Fruit fly (Drosophila melanogaster) whole organism, embryonic: Measurements from ENCODE around the gene dmrt11E.

Source experiments
- Atf-2 ChIP-seq: fragments of 200-800 bp; sonication (Bioruptor generic); optimal IDR thresholded peaks from 2 replicates; lab custom pipeline; 2016; ENCODE audit warnings: missing biosample characterization, missing genetic modification characterization
- CG10462 ChIP-seq: fragments of 200-800 bp; sonication (Bioruptor generic); optimal IDR thresholded peaks from 2 replicates; lab custom pipeline; 2016; ENCODE audit warnings: missing biosample characterization, missing genetic modification characterization
- CG10959 ChIP-seq: fragments of 200-800 bp; sonication (Bioruptor generic); IDR thresholded peaks from 2 replicates; pipeline ENCODE4 v1.3.6; 2022; ENCODE audit warnings: missing biosample characterization, missing genetic modification characterization
- CG13624 ChIP-seq: fragments of 200-800 bp; sonication (Bioruptor generic); optimal IDR thresholded peaks from 2 replicates; lab custom pipeline; 2016; ENCODE audit warnings: missing biosample characterization, missing genetic modification characterization
- CG14667 ChIP-seq: fragments of 200-800 bp; sonication (Bioruptor generic); IDR thresholded peaks from 2 replicates; pipeline ENCODE4 v1.3.6; 2022; ENCODE audit warnings: missing biosample characterization, missing genetic modification characterization
- CG1529 ChIP-seq: fragments of 200-800 bp; sonication (Bioruptor generic); optimal IDR thresholded peaks from 3 replicates; lab custom pipeline; 2018; ENCODE audit warnings: missing biosample characterization, missing genetic modification characterization
- CG15479 ChIP-seq: fragments of 200-800 bp; sonication (Bioruptor generic); optimal IDR thresholded peaks from 3 replicates; lab custom pipeline; 2019; ENCODE audit warnings: missing biosample characterization, mild to moderate bottlenecking, missing genetic modification characterization, moderate library complexity
- CG16815 ChIP-seq: fragments of 200-800 bp; sonication (Bioruptor generic); optimal IDR thresholded peaks from 3 replicates; lab custom pipeline; 2017; ENCODE audit warnings: missing biosample characterization, mild to moderate bottlenecking, missing genetic modification characterization
- CG17186 ChIP-seq: fragments of 200-800 bp; sonication (Bioruptor generic); optimal IDR thresholded peaks from 3 replicates; lab custom pipeline; 2017; ENCODE audit warnings: missing biosample characterization, missing genetic modification reagents, missing genetic modification characterization
- CG18262 ChIP-seq: fragments of 200-800 bp; optimal IDR thresholded peaks from 3 replicates; lab custom pipeline; 2019; ENCODE audit warnings: missing biosample characterization, mild to moderate bottlenecking, missing genetic modification characterization, moderate library complexity
- CG18476 ChIP-seq: fragments of 200-800 bp; sonication (Bioruptor generic); optimal IDR thresholded peaks from 2 replicates; lab custom pipeline; 2016; ENCODE audit warnings: missing biosample characterization, mild to moderate bottlenecking, missing genetic modification characterization
- CG2678 ChIP-seq: fragments of 200-800 bp; sonication (Bioruptor generic); optimal IDR thresholded peaks from 3 replicates; lab custom pipeline; 2019; ENCODE audit warnings: missing biosample characterization, mild to moderate bottlenecking, missing genetic modification characterization, moderate library complexity
- CG2889 ChIP-seq: fragments of 200-800 bp; sonication (Bioruptor generic); IDR thresholded peaks from 3 replicates; pipeline ENCODE4 v1.3.6; 2022; ENCODE audit warnings: missing biosample characterization, missing genetic modification characterization
- CG31224 ChIP-seq: fragments of 200-800 bp; sonication (Bioruptor generic); IDR thresholded peaks from 2 replicates; pipeline ENCODE4 v1.3.6; 2022; ENCODE audit warnings: missing biosample characterization, missing genetic modification characterization
- CG3407 ChIP-seq: fragments of 200-800 bp; sonication (Bioruptor generic); optimal IDR thresholded peaks from 2 replicates; lab custom pipeline; 2018; ENCODE audit warnings: missing biosample characterization, mild to moderate bottlenecking, missing genetic modification characterization
- CG3726 ChIP-seq: fragments of 200-800 bp; sonication (Bioruptor generic); IDR thresholded peaks from 3 replicates; pipeline ENCODE4, ENCODE4 v1.3.6; 2022; ENCODE audit warnings: missing biosample characterization, missing genetic modification characterization
- CG4617 ChIP-seq: fragments of 200-800 bp; sonication (Bioruptor generic); optimal IDR thresholded peaks from 3 replicates; lab custom pipeline; 2016; ENCODE audit warnings: missing biosample characterization, missing genetic modification characterization, borderline replicate concordance
- CG7745 ChIP-seq: fragments of 200-800 bp; sonication (Bioruptor generic); optimal IDR thresholded peaks from 2 replicates; lab custom pipeline; 2018; ENCODE audit warnings: missing biosample characterization, mild to moderate bottlenecking, missing genetic modification characterization, moderate library complexity
- CG8290 ChIP-seq, 3 experiments: fragments of 200-800 bp; sonication (Bioruptor generic); optimal IDR thresholded peaks; 2 replicates each; lab custom pipeline; 2016 to 2019; ENCODE audit warnings: missing biosample characterization in 3 of 3, missing genetic modification characterization in 3 of 3, mild to moderate bottlenecking in 2 of 3, moderate library complexity in 1 of 3
- Doc3 ChIP-seq: fragments of 200-800 bp; sonication (Bioruptor generic); IDR thresholded peaks from 3 replicates; pipeline ENCODE4 v1.3.6; 2022; ENCODE audit warnings: missing biosample characterization, missing genetic modification characterization; ENCODE audit not compliant: partially characterized antibody
- Elba2 ChIP-seq: fragments of 200-800 bp; sonication (Bioruptor generic); optimal IDR thresholded peaks from 3 replicates; lab custom pipeline; 2016; ENCODE audit warnings: missing biosample characterization, missing genetic modification characterization
- H2.0 ChIP-seq: fragments of 200-800 bp; sonication (Bioruptor generic); IDR thresholded peaks from 2 replicates; pipeline ENCODE4 v1.3.6; 2022; ENCODE audit warnings: missing biosample characterization, missing genetic modification characterization
- HLH4C ChIP-seq: fragments of 200-800 bp; sonication (Bioruptor generic); IDR thresholded peaks from 3 replicates; pipeline ENCODE4 v1.3.6; 2022; ENCODE audit warnings: missing biosample characterization, missing genetic modification characterization; ENCODE audit not compliant: partially characterized antibody
- HLH54F ChIP-seq: fragments of 200-800 bp; sonication (Bioruptor generic); optimal IDR thresholded peaks from 3 replicates; lab custom pipeline; 2016; ENCODE audit warnings: missing biosample characterization, missing genetic modification characterization
- Neu2 ChIP-seq: fragments of 200-800 bp; sonication (Bioruptor generic); optimal IDR thresholded peaks from 3 replicates; lab custom pipeline; 2016; ENCODE audit warnings: missing biosample characterization, missing genetic modification characterization, borderline replicate concordance
- Nf-YC ChIP-seq: fragments of 200-800 bp; optimal IDR thresholded peaks from 3 replicates; lab custom pipeline; 2019; ENCODE audit warnings: missing biosample characterization, mild to moderate bottlenecking, missing genetic modification characterization, moderate library complexity
- Opbp ChIP-seq: fragments of 200-800 bp; sonication (Bioruptor generic); IDR thresholded peaks from 3 replicates; pipeline ENCODE4 v1.3.6; 2022; ENCODE audit warnings: missing biosample characterization, missing genetic modification characterization; ENCODE audit not compliant: partially characterized antibody
- Optix ChIP-seq: fragments of 200-800 bp; sonication (Bioruptor generic); IDR thresholded peaks from 3 replicates; pipeline ENCODE4 v1.3.6; 2022; ENCODE audit warnings: missing biosample characterization, missing genetic modification characterization
- Sox102F ChIP-seq: fragments of 200-800 bp; sonication (Bioruptor generic); optimal IDR thresholded peaks from 2 replicates; lab custom pipeline; 2018; ENCODE audit warnings: missing biosample characterization, mild to moderate bottlenecking, missing genetic modification characterization, moderate library complexity
- Usf ChIP-seq: fragments of 200-800 bp; sonication (Bioruptor generic); optimal IDR thresholded peaks from 2 replicates; lab custom pipeline; 2017; ENCODE audit warnings: missing genotype, missing biosample characterization, missing genetic modification characterization
- YL-1 ChIP-seq: fragments of 200-800 bp; sonication (Bioruptor generic); optimal IDR thresholded peaks from 3 replicates; lab custom pipeline; 2017; ENCODE audit warnings: missing biosample characterization, mild to moderate bottlenecking, missing genetic modification characterization
- ash1 ChIP-seq: fragments of 200-800 bp; sonication (Bioruptor generic); optimal IDR thresholded peaks from 2 replicates; lab custom pipeline; 2018; ENCODE audit warnings: missing biosample characterization, mild to moderate bottlenecking, missing genetic modification characterization
- bcd ChIP-seq: fragments of 200-800 bp; sonication (Bioruptor generic); optimal IDR thresholded peaks from 2 replicates; lab custom pipeline; 2017; ENCODE audit warnings: missing biosample characterization, mild to moderate bottlenecking, missing genetic modification characterization
- cg ChIP-seq: fragments of 200-800 bp; sonication (Bioruptor generic); optimal IDR thresholded peaks from 3 replicates; lab custom pipeline; 2019; ENCODE audit warnings: missing biosample characterization, mild to moderate bottlenecking, missing genetic modification characterization, moderate library complexity
- da ChIP-seq: fragments of 200-800 bp; sonication (Bioruptor generic); optimal IDR thresholded peaks from 2 replicates; lab custom pipeline; 2016; ENCODE audit warnings: missing biosample characterization, missing genetic modification characterization
- dmrt99B ChIP-seq: fragments of 200-800 bp; sonication (Bioruptor generic); optimal IDR thresholded peaks from 2 replicates; lab custom pipeline; 2018; ENCODE audit warnings: missing biosample characterization, mild to moderate bottlenecking, missing genetic modification characterization, moderate library complexity
- fd3F ChIP-seq: fragments of 200-800 bp; sonication (Bioruptor generic); optimal IDR thresholded peaks from 2 replicates; lab custom pipeline; 2018; ENCODE audit warnings: missing biosample characterization, mild to moderate bottlenecking, missing genetic modification characterization, moderate library complexity
- gfzf ChIP-seq: fragments of 200-800 bp; sonication (Bioruptor generic); optimal IDR thresholded peaks from 2 replicates; lab custom pipeline; 2016; ENCODE audit warnings: missing biosample characterization, mild to moderate bottlenecking, missing genetic modification characterization, moderate library complexity
- ind ChIP-seq: fragments of 200-800 bp; sonication (Bioruptor generic); optimal IDR thresholded peaks from 3 replicates; lab custom pipeline; 2016; ENCODE audit warnings: missing biosample characterization, missing genetic modification characterization
- insv ChIP-seq, 2 experiments: fragments of 200-800 bp; sonication (Bioruptor generic); optimal IDR thresholded peaks; 3 replicates each; lab custom pipeline; 2016 to 2018; ENCODE audit warnings: missing biosample characterization in 2 of 2, missing genetic modification characterization in 2 of 2
- mld ChIP-seq: fragments of 200-800 bp; sonication (Bioruptor generic); IDR thresholded peaks from 3 replicates; pipeline ENCODE4 v1.3.6; 2022; ENCODE audit warnings: missing biosample characterization, missing genetic modification characterization; ENCODE audit not compliant: partially characterized antibody
- onecut ChIP-seq: fragments of 200-800 bp; sonication (Bioruptor generic); IDR thresholded peaks from 2 replicates; pipeline ENCODE4 v1.3.6; 2022; ENCODE audit warnings: missing biosample characterization, missing genetic modification characterization
- peb ChIP-seq: fragments of 200-800 bp; sonication (Bioruptor generic); IDR thresholded peaks from 2 replicates; pipeline ENCODE4 v1.3.6; 2022; ENCODE audit warnings: missing biosample characterization, missing genetic modification characterization
- scrt ChIP-seq: fragments of 200-800 bp; sonication (Bioruptor generic); optimal IDR thresholded peaks from 2 replicates; lab custom pipeline; 2018; ENCODE audit warnings: missing biosample characterization, mild to moderate bottlenecking, missing genetic modification characterization, moderate library complexity
- sens ChIP-seq: fragments of 200-800 bp; sonication (Bioruptor generic); peaks from one replicate; lab custom pipeline; 2016; ENCODE audit warnings: missing biosample characterization, missing genetic modification characterization
- sna ChIP-seq: fragments of 200-800 bp; sonication (Bioruptor generic); IDR thresholded peaks from 2 replicates; pipeline ENCODE4 v1.3.6; 2022; ENCODE audit warnings: missing biosample characterization, missing genetic modification characterization; ENCODE audit not compliant: partially characterized antibody
- tap ChIP-seq: fragments of 200-800 bp; optimal IDR thresholded peaks from 3 replicates; lab custom pipeline; 2019; ENCODE audit warnings: missing biosample characterization, mild to moderate bottlenecking, missing genetic modification characterization, moderate library complexity
- tin ChIP-seq: fragments of 200-800 bp; sonication (Bioruptor generic); optimal IDR thresholded peaks from 3 replicates; lab custom pipeline; 2016; ENCODE audit warnings: missing biosample characterization, missing genetic modification characterization
- trh ChIP-seq: fragments of 200-800 bp; sonication (Bioruptor generic); optimal IDR thresholded peaks from 2 replicates; lab custom pipeline; 2016; ENCODE audit warnings: missing biosample characterization, missing genetic modification characterization

The dmrt11E gene

DNA sequence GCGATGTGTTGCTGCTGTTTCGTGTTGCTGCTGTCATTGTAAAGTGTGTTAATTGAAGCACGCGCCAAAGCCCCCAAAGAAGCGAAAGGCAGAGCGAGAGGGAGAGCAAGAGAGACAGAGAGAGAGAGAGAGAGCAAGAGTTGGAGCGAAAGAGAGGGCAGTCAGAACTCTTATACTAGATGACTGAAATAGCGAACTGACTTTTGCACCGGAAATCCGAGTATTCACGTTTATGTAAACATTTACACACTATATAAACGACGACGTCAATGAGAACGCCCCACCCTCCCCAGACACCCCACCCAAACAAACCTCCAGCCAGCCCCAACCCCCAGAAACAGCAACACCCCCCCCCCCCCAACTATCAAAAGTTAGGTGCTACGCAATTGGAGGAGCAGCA, 45.6 kb upstream of the dmrt11E start (continued):
- TF ChIP-seq cg (GFP tag; lab: Kevin White, UChicago), result no peak
- no peak for TF ChIP-seq gfzf
- no peak for TF ChIP-seq CG4617
- TF ChIP-seq CG13624 (GFP tag; lab: Kevin White, UChicago), result no peak
- TF ChIP-seq Sox102F (GFP tag; lab: Kevin White, UChicago), result no peak
- TF ChIP-seq CG17186, result no peak
- no peak for TF ChIP-seq CG7745
- TF ChIP-seq CG16815 (GFP tag; lab: Kevin White, UChicago), result no peak

DNA sequence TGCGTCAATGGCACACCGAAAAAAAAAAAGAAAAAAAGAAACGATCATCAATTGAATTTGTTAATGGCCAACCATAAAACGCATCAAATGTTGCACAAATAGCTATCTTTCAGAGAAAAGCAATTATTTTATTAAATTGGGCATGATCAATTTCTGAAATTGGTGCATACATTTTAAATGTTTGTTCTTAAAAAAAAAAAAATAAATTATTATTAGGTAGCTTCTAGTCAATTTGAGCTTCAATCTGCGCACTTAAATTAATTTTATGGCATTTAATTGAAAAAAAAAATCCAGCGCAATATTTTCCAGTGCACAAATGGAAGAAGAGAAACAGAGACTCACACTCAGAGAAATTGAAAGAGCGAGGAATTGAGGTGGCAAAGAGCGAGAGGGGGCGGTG, 44.9 kb upstream of the dmrt11E start:
- no peak for TF ChIP-seq CG10959 (GFP tag; lab: Robert Waterston, UW)
- no peak for TF ChIP-seq da
- no peak for TF ChIP-seq CG14667 (GFP tag; lab: Robert Waterston, UW)
- peak; percentile 5; the same call in 1 of the 2 replicates for TF ChIP-seq H2.0 (GFP tag; lab: Robert Waterston, UW)
- peak; percentile 53 for TF ChIP-seq scrt
- no peak for TF ChIP-seq YL-1 (GFP tag; lab: Kevin White, UChicago)
- peak; percentile 56 for TF ChIP-seq bcd
- peak; percentile 68 for TF ChIP-seq ind
- no peak for TF ChIP-seq HLH4C
- peak; percentile 68 for TF ChIP-seq CG18262
- peak; percentile 50 for TF ChIP-seq CG18476 (GFP tag; lab: Kevin White, UChicago)
- peak; percentile 60 for TF ChIP-seq tin
- no peak for TF ChIP-seq peb
- TF ChIP-seq sens (GFP tag; lab: Kevin White, UChicago), result peak; percentile 94
- TF ChIP-seq HLH54F (GFP tag; lab: Kevin White, UChicago), result peak; percentile 76
- no peak for TF ChIP-seq Doc3
- no peak for TF ChIP-seq CG10462
- no peak for TF ChIP-seq Elba2
- TF ChIP-seq Neu2 (GFP tag; lab: Kevin White, UChicago), result no peak
- TF ChIP-seq CG3407 (GFP tag; lab: Kevin White, UChicago), result peak; percentile 19
- no peak for TF ChIP-seq CG15479
- peak; percentile 78 for TF ChIP-seq dmrt99B (tag; lab: Kevin White, UChicago)
- TF ChIP-seq Atf-2 (GFP tag; lab: Kevin White, UChicago), result peak; percentile 59
- TF ChIP-seq Opbp (GFP tag; lab: Robert Waterston, UW), result no peak
- TF ChIP-seq fd3F (GFP tag; lab: Kevin White, UChicago), result peak; percentile 39
- peak; percentile 70 for TF ChIP-seq CG2678
- peak; percentile 1 for TF ChIP-seq CG1529 (GFP tag; lab: Kevin White, UChicago)
- TF ChIP-seq tap, result no peak
- no peak for TF ChIP-seq onecut
- peak; percentile 57 for TF ChIP-seq CG13624 (GFP tag; lab: Kevin White, UChicago)
- TF ChIP-seq ash1 (GFP tag; lab: Kevin White, UChicago), result no peak
- peak; percentile 15 for TF ChIP-seq Nf-YC (tag; lab: Kevin White, UChicago)
- no peak for TF ChIP-seq Usf
- no peak for TF ChIP-seq insv (GFP tag; optimal IDR thresholded peaks at IDR 0.05; lab: Kevin White, UChicago)
- TF ChIP-seq CG2889, result no peak
- no peak for TF ChIP-seq mld (GFP tag; lab: Robert Waterston, UW)
- no peak for TF ChIP-seq sna (GFP tag; lab: Robert Waterston, UW)
- no peak for TF ChIP-seq Optix (GFP tag; lab: Robert Waterston, UW)
- no peak for TF ChIP-seq CG3726 (GFP tag; lab: Robert Waterston, UW)
- no peak for TF ChIP-seq trh (GFP tag; lab: Kevin White, UChicago)
- TF ChIP-seq CG8290 (GFP tag; optimal IDR thresholded peaks at IDR 0.05; lab: Kevin White, UChicago), result no peak
- no peak for TF ChIP-seq CG8290 (tag; optimal IDR thresholded peaks at IDR 0.05; lab: Kevin White, UChicago)
- 0 out of 2 replicates have a peak, but pooled peaks have one; percentile 21 for TF ChIP-seq CG31224 (GFP tag; lab: Robert Waterston, UW)
